Fruit fly (Drosophila melanogaster) whole organism, wandering third instar larva: ENCODE data around the gene VhaM9.7-c.

Experiments used
- CG32264 ChIP-seq: fragments of 200-800 bp; sonication (Bioruptor generic); optimal IDR thresholded peaks from 2 replicates; lab custom pipeline; 2016; ENCODE audit warnings: missing biosample characterization, missing genetic modification characterization
- CrebA ChIP-seq: fragments of 200-800 bp; sonication (Bioruptor generic); optimal IDR thresholded peaks from 2 replicates; lab custom pipeline; 2016; ENCODE audit warnings: missing biosample characterization, mild to moderate bottlenecking, missing genetic modification characterization, borderline replicate concordance
- Dfd ChIP-seq: fragments of >200 bp; optimal IDR thresholded peaks from 2 replicates; lab custom pipeline; 2017; ENCODE audit warnings: missing biosample characterization, missing genetic modification characterization
- Mio ChIP-seq: sonication (Bioruptor generic); optimal IDR thresholded peaks from 2 replicates; lab custom pipeline; 2016; ENCODE audit warnings: missing biosample characterization, missing genetic modification characterization
- N ChIP-seq: fragments of >200 bp; optimal IDR thresholded peaks from 2 replicates; lab custom pipeline; 2018; ENCODE audit warnings: missing biosample characterization, missing external identifiers, missing genetic modification characterization
- Sp1 ChIP-seq: fragments of 200-800 bp; sonication (Bioruptor generic); optimal IDR thresholded peaks from 3 replicates; lab custom pipeline; 2019; ENCODE audit warnings: missing biosample characterization, mild to moderate bottlenecking, missing genetic modification characterization, moderate library complexity
- foxo ChIP-seq, 2 experiments: fragments of 200-800 bp; sonication (Bioruptor generic); optimal IDR thresholded peaks; 2 replicates in 1 of 2; 3 replicates in 1 of 2; lab custom pipeline; 2016 to 2017; ENCODE audit warnings: missing biosample characterization in 2 of 2, missing genetic modification characterization in 2 of 2
- usp ChIP-seq: fragments of >200 bp; optimal IDR thresholded peaks from 2 replicates; lab custom pipeline; 2017; ENCODE audit warnings: missing biosample characterization, missing genetic modification characterization

DNA sequence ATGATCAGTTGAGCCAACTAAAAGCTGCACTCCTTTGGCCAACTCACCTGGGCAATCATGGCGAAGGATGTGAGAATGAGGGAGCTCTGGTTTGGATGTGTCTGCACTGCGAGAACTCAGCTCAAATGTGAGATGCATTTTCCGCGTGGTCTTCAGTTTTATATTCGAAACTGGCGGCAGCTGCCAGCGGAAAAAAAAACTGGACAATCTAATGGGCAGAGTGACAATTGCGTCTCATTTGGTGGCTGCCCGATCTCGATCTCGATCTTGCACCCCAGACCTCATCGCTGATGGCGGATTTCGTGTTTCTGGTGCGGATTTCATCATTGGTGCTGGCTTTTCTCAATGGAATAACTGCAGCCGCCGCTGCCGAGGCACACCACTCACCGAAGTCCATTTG, 26.1 kb upstream of the VhaM9.7-c start, which contains the start of gene Cpr64Ac:
- TF ChIP-seq Dfd (GFP tag; lab: Kevin White, UChicago) (no peak), foxo (GFP tag; optimal IDR thresholded peaks at IDR 0.05; lab: Kevin White, UChicago) (no peak), CG32264 (GFP tag; lab: Kevin White, UChicago) (no peak), CrebA (GFP tag; lab: Kevin White, UChicago) (no peak), Sp1 (GFP tag; lab: Kevin White, UChicago) (no peak), usp (GFP tag; lab: Kevin White, UChicago) (no peak), Mio (GFP tag; lab: Kevin White, UChicago) (no peak), N (no peak)
